Worm (Caenorhabditis elegans) whole organism, midembryonic: ENCODE data around the gene C07G2.5.

Experiments used
- T22C8.4 ChIP-seq: fragments of 200-800 bp; sonication (Bioruptor generic); IDR thresholded peaks from 2 replicates; pipeline ENCODE4 v1.3.6; 2022; ENCODE audit warnings: missing genetic modification characterization, missing compliant biosample characterization
- cog-1 ChIP-seq: sonication (generic microtip); optimal IDR thresholded peaks from 2 replicates; lab custom pipeline; 2016; ENCODE audit warnings: missing genetic modification characterization, missing compliant biosample characterization
- flt-1 ChIP-seq: fragments of 200-800 bp; sonication (Bioruptor generic); IDR thresholded peaks from 2 replicates; pipeline ENCODE4 v1.3.6; 2022; ENCODE audit warnings: missing genetic modification characterization, missing compliant biosample characterization
- klf-2 ChIP-seq: fragments of 200-800 bp; sonication (Bioruptor generic); conservative IDR thresholded peaks from 2 replicates; pipeline ENCODE4 v1.3.6; 2022; ENCODE audit warnings: missing genetic modification reagents, missing genetic modification characterization, missing compliant biosample characterization
- med-1 ChIP-seq: sonication (generic microtip); optimal IDR thresholded peaks from 2 replicates; lab custom pipeline; 2017; ENCODE audit warnings: missing genetic modification characterization, mild to moderate bottlenecking, missing compliant biosample characterization, antibody characterized with exemption, missing genetic modification reagents; ENCODE audit not compliant: insufficient read depth
- ref-1 ChIP-seq: fragments of 200-800 bp; sonication (Bioruptor generic); conservative IDR thresholded peaks from 2 replicates; pipeline ENCODE4 v1.3.6; 2022; ENCODE audit warnings: missing genetic modification reagents, missing genetic modification characterization, missing compliant biosample characterization
- tab-1 ChIP-seq: fragments of 200-800 bp; sonication (Bioruptor generic); IDR thresholded peaks from 2 replicates; pipeline ENCODE4 v1.3.6; 2022; ENCODE audit warnings: missing genetic modification characterization, missing compliant biosample characterization
- ztf-23 ChIP-seq: fragments of 200-800 bp; sonication (Bioruptor generic); IDR thresholded peaks from 2 replicates; pipeline ENCODE4 v1.3.6; 2022; ENCODE audit warnings: missing genetic modification reagents, missing genetic modification characterization, missing compliant biosample characterization
- ztf-29 ChIP-seq: fragments of 200-800 bp; sonication (Bioruptor generic); IDR thresholded peaks from 2 replicates; pipeline ENCODE4 v1.3.6; 2022; ENCODE audit warnings: missing genetic modification reagents, missing genetic modification characterization, missing compliant biosample characterization

The C07G2.5 gene

DNA sequence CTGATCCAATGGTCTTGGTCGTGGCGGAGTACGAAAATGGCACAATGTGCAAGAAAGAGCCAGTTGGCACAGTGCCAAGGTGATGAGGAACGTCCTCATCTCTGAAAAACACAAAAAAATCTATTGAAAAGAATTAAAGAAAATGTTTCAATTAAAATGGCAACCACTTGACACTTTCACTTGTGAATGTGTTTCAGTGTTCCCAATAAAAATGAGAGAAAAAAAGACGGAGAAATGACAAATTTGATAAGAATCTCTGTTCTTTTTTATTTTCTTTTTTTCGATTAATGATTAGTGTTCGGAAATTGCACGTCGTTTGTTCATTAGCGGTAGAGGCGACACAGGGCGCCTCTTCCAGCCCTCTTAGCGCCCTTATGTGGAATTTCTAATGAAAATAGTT is 31.6 kb downstream of the C07G2.5 start, which contains the start of gene ndg-4:
Gene ndg-4 (minus strand): TSS at position 101 of the 400 bp plus-strand sequence.
- no peak for TF ChIP-seq tab-1 (GFP tag; lab: Robert Waterston, UW)
- no peak for TF ChIP-seq klf-2 (GFP tag; lab: Robert Waterston, UW)
- no peak for TF ChIP-seq ztf-23 (GFP tag; lab: Robert Waterston, UW)
- no peak for TF ChIP-seq cog-1
- no peak for TF ChIP-seq med-1 (GFP tag; lab: Kevin White, UChicago)

DNA sequence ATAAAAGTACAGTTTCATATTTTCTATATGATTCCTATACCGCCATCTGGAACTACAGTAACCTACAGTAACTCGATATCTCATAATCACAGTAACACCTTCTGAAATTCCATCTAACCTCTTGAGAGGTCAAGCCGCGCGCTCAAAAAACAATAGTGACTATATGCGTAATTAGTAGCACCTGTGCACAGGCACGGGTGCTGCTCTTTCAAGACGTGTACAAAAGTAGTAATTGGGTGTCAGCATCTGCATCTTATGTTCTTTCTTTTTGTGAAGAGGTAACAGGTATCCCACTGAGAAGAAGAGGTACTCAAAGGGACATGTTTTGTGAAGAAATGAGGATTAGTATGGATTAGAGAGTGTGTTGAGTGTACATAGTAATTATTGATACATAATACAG is 37.5 kb downstream of the C07G2.5 start:
- TF ChIP-seq med-1 (GFP tag; lab: Kevin White, UChicago) (no peak), ztf-23 (GFP tag; lab: Robert Waterston, UW) (no peak), tab-1 (GFP tag; lab: Robert Waterston, UW) (no peak), T22C8.4 (no peak), cog-1 (no peak), klf-2 (GFP tag; lab: Robert Waterston, UW) (no peak), flt-1 (no peak), ref-1 (no peak), ztf-29 (GFP tag; lab: Robert Waterston, UW) (no peak)

ce11 chrIII:4460242-4460641 is 38.6 kb downstream of the C07G2.5 start:
- TF ChIP-seq ztf-29 (GFP tag; lab: Robert Waterston, UW) = no peak
- 0 out of 2 replicates have a peak, but pooled peaks have one; percentile 36 for TF ChIP-seq tab-1 (GFP tag; lab: Robert Waterston, UW)

DNA sequence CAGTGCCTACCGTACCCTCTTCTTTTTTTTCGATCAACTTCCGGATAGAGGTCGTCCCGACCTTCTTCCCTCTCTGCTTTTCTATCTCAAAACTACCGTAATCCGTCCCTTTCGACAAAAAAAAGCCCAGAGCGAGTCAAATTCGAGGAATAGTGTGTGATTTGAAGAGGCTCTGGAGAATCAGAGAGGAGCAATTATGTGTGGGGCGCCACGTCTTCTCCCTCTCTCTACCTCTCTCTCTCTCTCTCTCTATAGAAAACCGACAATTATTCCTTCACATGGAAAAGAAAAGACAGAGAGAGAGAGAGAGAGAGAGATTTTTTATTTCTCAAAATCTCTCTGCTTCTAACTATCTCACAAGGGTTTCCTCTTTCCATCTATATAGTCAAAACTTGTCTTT is 42.3 kb downstream of the C07G2.5 start:
- TF ChIP-seq ref-1 (no peak), klf-2 (GFP tag; lab: Robert Waterston, UW) (no peak), flt-1 (no peak), ztf-23 (GFP tag; lab: Robert Waterston, UW) (no peak)

DNA sequence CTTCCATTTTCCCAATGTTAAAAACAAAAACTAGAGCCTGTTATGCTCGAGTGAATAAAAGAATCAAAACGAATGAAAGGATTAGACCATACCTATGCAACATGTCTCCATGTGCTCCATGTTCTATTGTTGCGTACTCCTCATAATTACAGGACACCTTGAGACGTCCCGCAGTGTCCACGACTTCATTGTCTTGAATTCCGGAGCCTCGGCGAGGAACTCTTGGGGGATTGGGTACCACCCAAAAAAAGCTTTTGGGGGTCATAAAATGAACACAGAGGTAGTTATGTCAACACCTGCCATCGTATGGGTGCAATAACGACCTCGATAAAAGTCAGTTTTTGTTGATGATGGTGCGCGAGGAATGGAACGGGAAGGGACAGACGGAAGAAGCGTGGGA is 43.9 kb downstream of the C07G2.5 start:
- TF ChIP-seq T22C8.4 (no peak), ztf-23 (GFP tag; lab: Robert Waterston, UW) (no peak), tab-1 (GFP tag; lab: Robert Waterston, UW) (no peak), ref-1 (no peak), med-1 (GFP tag; lab: Kevin White, UChicago) (no peak), flt-1 (no peak), ztf-29 (GFP tag; lab: Robert Waterston, UW) (no peak), cog-1 (no peak), klf-2 (GFP tag; lab: Robert Waterston, UW) (no peak)

DNA sequence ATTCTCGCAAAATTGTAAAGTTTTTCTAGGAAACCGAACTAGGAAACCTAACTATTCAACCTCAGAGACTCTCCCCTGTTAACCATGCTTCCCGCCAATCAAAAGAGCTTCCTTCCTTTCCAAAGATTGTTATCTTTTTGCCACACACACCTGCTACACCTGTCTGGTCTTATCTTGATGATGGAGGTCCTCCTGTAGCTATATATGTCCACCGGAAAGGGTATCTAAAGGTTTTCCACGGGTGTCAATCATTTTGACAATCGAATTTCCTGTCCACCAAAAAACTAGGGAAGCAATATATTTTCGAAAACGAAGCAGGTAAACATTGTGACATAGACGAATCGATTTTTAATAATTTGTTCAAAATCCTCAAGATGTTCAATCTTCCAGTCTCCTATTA is 45.1 kb downstream of the C07G2.5 start:
- TF ChIP-seq T22C8.4 = no peak
- no peak for TF ChIP-seq ref-1
- TF ChIP-seq med-1 (GFP tag; lab: Kevin White, UChicago) = no peak
- TF ChIP-seq ztf-23 (GFP tag; lab: Robert Waterston, UW) = no peak
- TF ChIP-seq cog-1 = no peak
- no peak for TF ChIP-seq tab-1 (GFP tag; lab: Robert Waterston, UW)
- no peak for TF ChIP-seq ztf-29 (GFP tag; lab: Robert Waterston, UW)
- no peak for TF ChIP-seq flt-1
- TF ChIP-seq klf-2 (GFP tag; lab: Robert Waterston, UW) = no peak

- TF ChIP-seq T22C8.4 (no peak), tab-1 (GFP tag; lab: Robert Waterston, UW) (no peak), med-1 (GFP tag; lab: Kevin White, UChicago) (no peak), flt-1 (no peak), klf-2 (GFP tag; lab: Robert Waterston, UW) (no peak), ztf-23 (GFP tag; lab: Robert Waterston, UW) (no peak), ztf-29 (GFP tag; lab: Robert Waterston, UW) (no peak), ref-1 (no peak), cog-1 (no peak)
These were observed 45.5 kb downstream of the C07G2.5 start for ce11 chrIII:4453301-4453700.

DNA sequence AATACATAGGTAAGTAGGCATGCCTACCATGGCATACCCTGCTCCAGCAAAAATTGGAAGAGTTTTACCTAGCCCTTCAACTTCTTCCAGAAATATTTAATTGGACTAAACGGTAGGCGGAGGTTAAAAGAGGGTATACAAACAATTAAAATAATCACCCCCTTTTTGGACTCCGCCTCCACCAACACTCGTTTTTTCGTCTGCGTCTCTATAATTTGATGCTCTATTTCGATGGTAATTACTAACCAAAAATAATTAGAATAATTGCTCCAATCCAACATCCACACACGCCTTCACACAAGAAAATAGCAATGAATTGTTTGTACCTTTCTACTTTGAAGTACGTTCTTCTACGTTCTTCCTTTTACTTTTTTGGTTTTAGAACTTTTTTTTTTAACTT is 46.1 kb downstream of the C07G2.5 start:
- TF ChIP-seq klf-2 (GFP tag; lab: Robert Waterston, UW) (no peak), flt-1 (no peak), ref-1 (no peak), med-1 (GFP tag; lab: Kevin White, UChicago) (no peak), cog-1 (no peak), ztf-23 (GFP tag; lab: Robert Waterston, UW) (no peak), T22C8.4 (no peak), ztf-29 (GFP tag; lab: Robert Waterston, UW) (no peak), tab-1 (GFP tag; lab: Robert Waterston, UW) (no peak)

DNA sequence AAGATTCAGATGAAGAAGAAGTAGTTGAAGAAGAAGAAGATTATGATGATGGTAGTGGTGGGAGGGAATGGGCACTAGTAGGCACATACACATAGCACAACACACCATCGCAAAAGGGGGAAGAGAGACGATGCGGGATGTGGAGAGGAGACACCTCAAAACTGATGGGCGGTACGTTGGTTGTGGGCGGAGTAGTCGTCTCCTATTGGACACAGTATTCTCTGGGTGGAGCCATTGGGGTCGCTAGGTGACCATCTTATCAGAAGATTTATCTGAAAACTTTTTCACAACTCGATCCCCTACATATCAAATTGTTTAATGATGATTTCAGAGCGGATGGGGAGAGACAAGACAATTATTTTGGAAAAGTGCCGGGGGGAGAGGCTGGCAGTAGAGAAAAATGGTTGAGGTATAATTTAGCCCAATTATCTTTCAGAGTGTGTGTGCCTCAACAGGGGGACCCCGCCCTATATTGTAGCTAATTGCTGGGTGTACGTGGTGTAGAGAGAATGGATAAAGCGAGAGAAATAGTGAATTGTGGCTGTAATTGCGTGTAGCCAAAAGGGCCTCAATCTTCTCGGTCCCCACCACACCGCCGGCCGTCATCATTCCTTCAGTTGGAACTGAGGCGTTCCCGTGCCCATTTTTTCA is 47.9 kb downstream of the C07G2.5 start:
- TF ChIP-seq med-1 (GFP tag; lab: Kevin White, UChicago) = no peak
- no peak for TF ChIP-seq cog-1
- no peak for TF ChIP-seq ref-1
- TF ChIP-seq flt-1 = 0 out of 2 replicates have a peak, but pooled peaks have one; percentile 13
- TF ChIP-seq T22C8.4 = no peak
- peak; percentile 49; the same call in 1 of the 2 replicates for TF ChIP-seq tab-1 (GFP tag; lab: Robert Waterston, UW)
- TF ChIP-seq ztf-23 (GFP tag; lab: Robert Waterston, UW) = 0 out of 2 replicates have a peak, but pooled peaks have one; percentile 5
- no peak for TF ChIP-seq ztf-29 (GFP tag; lab: Robert Waterston, UW)
- TF ChIP-seq klf-2 (GFP tag; lab: Robert Waterston, UW) = no peak

ce11 chrIII:4449893-4450579 is 48.8 kb downstream of the C07G2.5 start, which contains the start of gene ceh-43:
Gene ceh-43 (minus strand): TSS chrIII:4449943.
- no peak for TF ChIP-seq cog-1
